Worm (Caenorhabditis elegans): Measurements from ENCODE around the gene pdi-2.

Gene pdi-2

ce11 chrX:4523887-4524350 is at the start of gene pdi-2:
Gene pdi-2, plus strand, starts transcription at chrX:4524155.
- TF ChIP-seq dao-5 (tag; optimal IDR thresholded peaks at IDR 0.05): no peak
- TF ChIP-seq him-1 (tag; optimal IDR thresholded peaks at IDR 0.05): peak; percentile 43
- no peak for TF ChIP-seq W03F9.2 (tag; optimal IDR thresholded peaks at IDR 0.05)

ce11 chrX:4478503-4478902 is 45.5 kb upstream of the pdi-2 start:
- TF ChIP-seq W03F9.2 (tag; optimal IDR thresholded peaks at IDR 0.05) (no peak), him-1 (tag; optimal IDR thresholded peaks at IDR 0.05) (no peak), dao-5 (tag; optimal IDR thresholded peaks at IDR 0.05) (no peak)

ce11 chrX:4479960-4480359 is 44.0 kb upstream of the pdi-2 start:
- TF ChIP-seq him-1 (tag; optimal IDR thresholded peaks at IDR 0.05) (no peak), dao-5 (tag; optimal IDR thresholded peaks at IDR 0.05) (no peak), W03F9.2 (tag; optimal IDR thresholded peaks at IDR 0.05) (no peak)

ce11 chrX:4480800-4481199 is 43.2 kb upstream of the pdi-2 start:
- TF ChIP-seq him-1 (tag; optimal IDR thresholded peaks at IDR 0.05): no peak
- TF ChIP-seq dao-5 (tag; optimal IDR thresholded peaks at IDR 0.05): no peak
- no peak for TF ChIP-seq W03F9.2 (tag; optimal IDR thresholded peaks at IDR 0.05)

- no peak for TF ChIP-seq him-1 (tag; optimal IDR thresholded peaks at IDR 0.05)
- TF ChIP-seq dao-5 (tag; optimal IDR thresholded peaks at IDR 0.05): no peak
- TF ChIP-seq W03F9.2 (tag; optimal IDR thresholded peaks at IDR 0.05): no peak
Observed at ce11 chrX:4484072-4484471, 39.9 kb upstream of the pdi-2 start.

- TF ChIP-seq dao-5 (tag; optimal IDR thresholded peaks at IDR 0.05) (no peak), him-1 (tag; optimal IDR thresholded peaks at IDR 0.05) (no peak), W03F9.2 (tag; optimal IDR thresholded peaks at IDR 0.05) (no peak)
Observed at ce11 chrX:4488807-4489336, 35.1 kb upstream of the pdi-2 start, which contains the start of gene ncr-1. Gene ncr-1, minus strand, starts transcription at chrX:4488857.

ce11 chrX:4490400-4490799 is 33.6 kb upstream of the pdi-2 start:
- TF ChIP-seq him-1 (tag; optimal IDR thresholded peaks at IDR 0.05): no peak
- no peak for TF ChIP-seq W03F9.2 (tag; optimal IDR thresholded peaks at IDR 0.05)
- no peak for TF ChIP-seq dao-5 (tag; optimal IDR thresholded peaks at IDR 0.05)

- no peak for TF ChIP-seq him-1 (tag; optimal IDR thresholded peaks at IDR 0.05)
- TF ChIP-seq dao-5 (tag; optimal IDR thresholded peaks at IDR 0.05): no peak
- TF ChIP-seq W03F9.2 (tag; optimal IDR thresholded peaks at IDR 0.05): no peak
Observed at ce11 chrX:4492199-4492598, 31.8 kb upstream of the pdi-2 start, which contains the start of gene F46H6.5. Gene F46H6.5, minus strand, starts transcription at chrX:4492208.

- TF ChIP-seq him-1 (tag; optimal IDR thresholded peaks at IDR 0.05) (no peak), dao-5 (tag; optimal IDR thresholded peaks at IDR 0.05) (no peak), W03F9.2 (tag; optimal IDR thresholded peaks at IDR 0.05) (no peak)
Observed at ce11 chrX:4493439-4494006, 30.4 kb upstream of the pdi-2 start.

ce11 chrX:4495814-4496567 is 28.0 kb upstream of the pdi-2 start:
- no peak for TF ChIP-seq him-1 (tag; optimal IDR thresholded peaks at IDR 0.05)
- TF ChIP-seq dao-5 (tag; optimal IDR thresholded peaks at IDR 0.05): no peak
- no peak for TF ChIP-seq W03F9.2 (tag; optimal IDR thresholded peaks at IDR 0.05)

- no peak for TF ChIP-seq dao-5 (tag; optimal IDR thresholded peaks at IDR 0.05)
- TF ChIP-seq him-1 (tag; optimal IDR thresholded peaks at IDR 0.05): no peak
- no peak for TF ChIP-seq W03F9.2 (tag; optimal IDR thresholded peaks at IDR 0.05)
Observed at ce11 chrX:4498078-4498477, 25.9 kb upstream of the pdi-2 start.

ce11 chrX:4498478-4498877 is 25.5 kb upstream of the pdi-2 start:
- no peak for TF ChIP-seq dao-5 (tag; optimal IDR thresholded peaks at IDR 0.05)
- TF ChIP-seq him-1 (tag; optimal IDR thresholded peaks at IDR 0.05): no peak

- TF ChIP-seq dao-5 (tag; optimal IDR thresholded peaks at IDR 0.05) (no peak), W03F9.2 (tag; optimal IDR thresholded peaks at IDR 0.05) (no peak), him-1 (tag; optimal IDR thresholded peaks at IDR 0.05) (no peak)
Observed at ce11 chrX:4500499-4500898, 23.5 kb upstream of the pdi-2 start.

ce11 chrX:4502039-4502438 is 21.9 kb upstream of the pdi-2 start:
- no peak for TF ChIP-seq W03F9.2 (tag; optimal IDR thresholded peaks at IDR 0.05)
- TF ChIP-seq him-1 (tag; optimal IDR thresholded peaks at IDR 0.05): no peak
- TF ChIP-seq dao-5 (tag; optimal IDR thresholded peaks at IDR 0.05): no peak
